Fruit fly (Drosophila melanogaster) whole organism, pupa: ENCODE data around the gene CG4278.
A peak's percentile ranks its signal among the peaks of the same experiment; 100 is the strongest.

Experiments
- CG10348 ChIP-seq: fragments of 200-800 bp; sonication (Bioruptor generic); IDR thresholded peaks from 2 replicates; pipeline ENCODE4 v1.3.6; 2022; ENCODE audit warnings: missing biosample characterization, missing genetic modification characterization
- CG12605 ChIP-seq: fragments of 200-800 bp; sonication (Bioruptor generic); IDR thresholded peaks from 2 replicates; pipeline ENCODE4 v1.3.6; 2022; ENCODE audit warnings: missing biosample characterization, missing genetic modification characterization
- CG13204 ChIP-seq: fragments of 200-800 bp; sonication (Bioruptor generic); optimal IDR thresholded peaks from 2 replicates; lab custom pipeline; 2018; ENCODE audit warnings: missing biosample characterization, mild to moderate bottlenecking, missing genetic modification characterization, moderate library complexity
- CG14655 ChIP-seq: fragments of 200-800 bp; sonication (Bioruptor generic); optimal IDR thresholded peaks from 3 replicates; lab custom pipeline; 2017; ENCODE audit warnings: mild to moderate bottlenecking, missing biosample characterization, missing genetic modification reagents, missing genetic modification characterization
- CG15710 ChIP-seq: fragments of 200-800 bp; sonication (Bioruptor generic); optimal IDR thresholded peaks from 2 replicates; lab custom pipeline; 2018; ENCODE audit warnings: missing biosample characterization, mild to moderate bottlenecking, missing genetic modification characterization, moderate library complexity
- CG17806 ChIP-seq: fragments of 200-800 bp; sonication (Bioruptor generic); optimal IDR thresholded peaks from 2 replicates; lab custom pipeline; 2018; ENCODE audit warnings: missing biosample characterization, mild to moderate bottlenecking, missing genetic modification characterization, moderate library complexity
- CG32121 ChIP-seq: fragments of 200-800 bp; sonication (Bioruptor generic); IDR thresholded peaks from 2 replicates; pipeline ENCODE4 v1.3.6; 2022; ENCODE audit warnings: missing biosample characterization, missing genetic modification characterization
- CG34367 ChIP-seq: fragments of 200-800 bp; sonication (Bioruptor generic); optimal IDR thresholded peaks from 2 replicates; lab custom pipeline; 2018; ENCODE audit warnings: missing biosample characterization, mild to moderate bottlenecking, missing genetic modification characterization
- CG4496 ChIP-seq: fragments of 200-800 bp; sonication (Bioruptor generic); IDR thresholded peaks from 3 replicates; pipeline ENCODE4 v1.3.6; 2022; ENCODE audit warnings: missing biosample characterization, missing genetic modification characterization
- CG8159 ChIP-seq: fragments of 200-800 bp; sonication (Bioruptor generic); optimal IDR thresholded peaks from 3 replicates; lab custom pipeline; 2018; ENCODE audit warnings: missing biosample characterization, mild to moderate bottlenecking, missing genetic modification characterization, moderate library complexity
- CG8301 ChIP-seq: fragments of 200-800 bp; sonication (Bioruptor generic); optimal IDR thresholded peaks from 2 replicates; lab custom pipeline; 2018; ENCODE audit warnings: missing biosample characterization, mild to moderate bottlenecking, missing genetic modification characterization
- CG9948 ChIP-seq: fragments of 200-800 bp; sonication (Bioruptor generic); optimal IDR thresholded peaks from 2 replicates; lab custom pipeline; 2018; ENCODE audit warnings: missing biosample characterization, mild to moderate bottlenecking, missing genetic modification characterization, moderate library complexity
- D1 ChIP-seq: fragments of 200-800 bp; sonication (Bioruptor generic); optimal IDR thresholded peaks from 2 replicates; lab custom pipeline; 2018; ENCODE audit warnings: missing biosample characterization, mild to moderate bottlenecking, missing genetic modification characterization, moderate library complexity
- EcR ChIP-seq: fragments of 200-800 bp; sonication (Bioruptor generic); optimal IDR thresholded peaks from 3 replicates; lab custom pipeline; 2019; ENCODE audit warnings: missing biosample characterization, missing genetic modification characterization, mild to moderate bottlenecking, moderate library complexity, missing genetic modification reagents
- Ets98B ChIP-seq: fragments of 200-800 bp; sonication (Bioruptor generic); IDR thresholded peaks from 2 replicates; pipeline ENCODE4 v1.3.6; 2022; ENCODE audit warnings: missing biosample characterization, missing genetic modification characterization
- Pif1A ChIP-seq: fragments of 200-800 bp; sonication (Bioruptor generic); optimal IDR thresholded peaks from 3 replicates; lab custom pipeline; 2016; ENCODE audit warnings: missing biosample characterization, missing genetic modification characterization
- Pif1B ChIP-seq: fragments of 200-800 bp; sonication (Bioruptor generic); optimal IDR thresholded peaks from 3 replicates; lab custom pipeline; 2016; ENCODE audit warnings: missing biosample characterization, missing genetic modification characterization
- Snoo ChIP-seq: fragments of 200-800 bp; sonication (Bioruptor generic); optimal IDR thresholded peaks from 3 replicates; lab custom pipeline; 2017; ENCODE audit warnings: missing biosample characterization, mild to moderate bottlenecking, missing genetic modification characterization, inconsistent platforms
- fd96Ca ChIP-seq: fragments of 200-800 bp; sonication (Bioruptor generic); IDR thresholded peaks from 3 replicates; pipeline ENCODE4 v1.3.6; 2022; ENCODE audit warnings: missing biosample characterization, missing genetic modification characterization
- gl ChIP-seq: fragments of 200-800 bp; sonication (Bioruptor generic); optimal IDR thresholded peaks from 2 replicates; lab custom pipeline; 2018; ENCODE audit warnings: missing biosample characterization, mild to moderate bottlenecking, missing genetic modification characterization
- rn ChIP-seq: fragments of 200-800 bp; sonication (Bioruptor generic); IDR thresholded peaks from 2 replicates; pipeline ENCODE4 v1.3.6; 2022; ENCODE audit warnings: missing biosample characterization, missing genetic modification characterization

CG4278 gene

dm6 chr2L:16310648-16311047 is 16.2 kb upstream of the CG4278 start, which contains the start of the genes cni and fzy:
Gene cni, minus strand, starts transcription at chr2L:16310726.
Gene fzy, plus strand, starts transcription at chr2L:16310956.
- TF ChIP-seq CG4496 (GFP tag; lab: Robert Waterston, UW) (no peak), CG13204 (GFP tag; lab: Kevin White, UChicago) (no peak), CG34367 (tag; lab: Kevin White, UChicago) (no peak), CG32121 (GFP tag; lab: Robert Waterston, UW) (no peak), CG17806 (tag; lab: Kevin White, UChicago) (no peak), Ets98B (GFP tag; lab: Robert Waterston, UW) (no peak; the same call in 1 of the 2 replicates), gl (tag; lab: Kevin White, UChicago) (no peak), rn (GFP tag; lab: Robert Waterston, UW) (no peak), EcR (GFP tag; lab: Kevin White, UChicago) (no peak), fd96Ca (GFP tag; lab: Robert Waterston, UW) (no peak), Pif1A (GFP tag; lab: Kevin White, UChicago) (no peak), CG8159 (tag; lab: Kevin White, UChicago) (no peak)

dm6 chr2L:16315027-16315426 is 11.8 kb upstream of the CG4278 start:
- TF ChIP-seq Snoo (tag; lab: Kevin White, UChicago) (peak; percentile 23), CG15710 (tag; lab: Kevin White, UChicago) (peak; percentile 16), Pif1A (GFP tag; lab: Kevin White, UChicago) (no peak), CG8159 (tag; lab: Kevin White, UChicago) (no peak), EcR (GFP tag; lab: Kevin White, UChicago) (peak; percentile 86), CG4496 (GFP tag; lab: Robert Waterston, UW) (no peak), CG13204 (GFP tag; lab: Kevin White, UChicago) (no peak), Ets98B (GFP tag; lab: Robert Waterston, UW) (peak; percentile 44; the same call in 1 of the 2 replicates), CG12605 (peak; percentile 60), CG32121 (GFP tag; lab: Robert Waterston, UW) (peak; percentile 40; the same call in 1 of the 2 replicates), fd96Ca (GFP tag; lab: Robert Waterston, UW) (no peak; the same call in 2 of the 3 replicates), CG34367 (tag; lab: Kevin White, UChicago) (peak; percentile 3), CG8301 (tag; lab: Kevin White, UChicago) (no peak), rn (GFP tag; lab: Robert Waterston, UW) (0 out of 2 replicates have a peak, but pooled peaks have one; percentile 15), Pif1B (GFP tag; lab: Kevin White, UChicago) (no peak), CG10348 (no peak), D1 (no peak), CG9948 (no peak), CG14655 (no peak), CG17806 (tag; lab: Kevin White, UChicago) (no peak), gl (tag; lab: Kevin White, UChicago) (peak; percentile 66)

- no peak for TF ChIP-seq Pif1A (GFP tag; lab: Kevin White, UChicago)
- no peak for TF ChIP-seq CG34367 (tag; lab: Kevin White, UChicago)
- no peak for TF ChIP-seq CG14655
- TF ChIP-seq CG17806 (tag; lab: Kevin White, UChicago): no peak
- TF ChIP-seq CG13204 (GFP tag; lab: Kevin White, UChicago): no peak
- TF ChIP-seq CG32121 (GFP tag; lab: Robert Waterston, UW): no peak
- no peak for TF ChIP-seq CG9948
- no peak for TF ChIP-seq Pif1B (GFP tag; lab: Kevin White, UChicago)
- TF ChIP-seq CG15710 (tag; lab: Kevin White, UChicago): no peak
- TF ChIP-seq CG12605: no peak
- no peak for TF ChIP-seq CG8301 (tag; lab: Kevin White, UChicago)
- TF ChIP-seq fd96Ca (GFP tag; lab: Robert Waterston, UW): no peak
- TF ChIP-seq CG10348: no peak
These were observed 11.0 kb upstream of the CG4278 start for dm6 chr2L:16315844-16316243.

dm6 chr2L:16316410-16316809 is 10.5 kb upstream of the CG4278 start:
- TF ChIP-seq Pif1A (GFP tag; lab: Kevin White, UChicago) (no peak), CG4496 (GFP tag; lab: Robert Waterston, UW) (no peak), CG17806 (tag; lab: Kevin White, UChicago) (no peak), CG13204 (GFP tag; lab: Kevin White, UChicago) (no peak), CG15710 (tag; lab: Kevin White, UChicago) (no peak)

dm6 chr2L:16317131-16317530 is 9.7 kb upstream of the CG4278 start:
- TF ChIP-seq CG8159 (tag; lab: Kevin White, UChicago): no peak
- TF ChIP-seq CG10348: no peak
- no peak for TF ChIP-seq CG4496 (GFP tag; lab: Robert Waterston, UW)
- no peak for TF ChIP-seq Snoo (tag; lab: Kevin White, UChicago)
- no peak for TF ChIP-seq CG32121 (GFP tag; lab: Robert Waterston, UW)
- TF ChIP-seq Ets98B (GFP tag; lab: Robert Waterston, UW): no peak
- no peak for TF ChIP-seq CG8301 (tag; lab: Kevin White, UChicago)
- TF ChIP-seq EcR (GFP tag; lab: Kevin White, UChicago): no peak
- no peak for TF ChIP-seq rn (GFP tag; lab: Robert Waterston, UW)
- no peak for TF ChIP-seq CG14655
- TF ChIP-seq D1: no peak
- no peak for TF ChIP-seq fd96Ca (GFP tag; lab: Robert Waterston, UW)
- TF ChIP-seq gl (tag; lab: Kevin White, UChicago): no peak
- TF ChIP-seq Pif1B (GFP tag; lab: Kevin White, UChicago): no peak
